Fruit fly (Drosophila melanogaster) whole organism: Measurements from ENCODE around the gene spz3.

Source experiments
- CG8478 ChIP-seq: fragments of >200 bp; optimal IDR thresholded peaks from 2 replicates; lab custom pipeline; 2018; ENCODE audit warnings: inconsistent platforms
- Dll ChIP-seq: fragments of >200 bp; optimal IDR thresholded peaks from 2 replicates; lab custom pipeline; 2017
- EcR ChIP-seq, 2 experiments: fragments of >200 bp; optimal IDR thresholded peaks; 2 replicates each; lab custom pipeline; 2017; ENCODE audit warnings: missing biosample characterization in 2 of 2, missing genetic modification characterization in 2 of 2, missing genetic modification reagents in 2 of 2
- pan ChIP-seq: fragments of >200 bp; optimal IDR thresholded peaks from 2 replicates; lab custom pipeline; 2017
- psq ChIP-seq: fragments of >200 bp; optimal IDR thresholded peaks from 2 replicates; lab custom pipeline; 2017
- usp ChIP-seq: fragments of >200 bp; optimal IDR thresholded peaks from 2 replicates; lab custom pipeline; 2017; ENCODE audit warnings: missing biosample characterization, missing genetic modification characterization, mixed read lengths

The spz3 gene

DNA sequence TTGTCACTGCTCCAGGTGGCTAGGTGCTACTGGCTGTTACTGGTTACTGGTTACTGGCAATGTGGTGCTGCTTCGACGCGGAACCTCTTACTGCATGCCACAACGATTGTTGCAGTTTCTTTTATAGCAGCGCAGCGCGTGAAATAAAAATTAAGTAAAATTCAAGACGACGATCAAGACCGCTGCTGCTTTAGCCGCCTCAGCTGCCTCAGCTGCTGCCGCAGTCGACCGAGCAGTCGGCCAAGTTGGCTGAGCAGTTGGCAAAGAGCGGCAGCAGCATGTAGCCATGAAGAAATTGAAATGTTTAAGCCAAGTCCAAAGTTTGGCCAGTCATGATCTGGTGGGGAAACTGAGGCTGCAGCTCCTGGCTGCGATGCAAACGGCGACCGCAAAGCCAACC, 18.6 kb downstream of the spz3 start, which contains the start of gene TwdlE:
TwdlE (minus strand) TSS at position 101 of the 400 bp plus-strand sequence.
- TF ChIP-seq pan (no peak), Dll (no peak), CG8478 (no peak), EcR (GFP tag; optimal IDR thresholded peaks at IDR 0.05; lab: Kevin White, UChicago) (no peak), usp (GFP tag; lab: Kevin White, UChicago) (no peak), psq (no peak)

DNA sequence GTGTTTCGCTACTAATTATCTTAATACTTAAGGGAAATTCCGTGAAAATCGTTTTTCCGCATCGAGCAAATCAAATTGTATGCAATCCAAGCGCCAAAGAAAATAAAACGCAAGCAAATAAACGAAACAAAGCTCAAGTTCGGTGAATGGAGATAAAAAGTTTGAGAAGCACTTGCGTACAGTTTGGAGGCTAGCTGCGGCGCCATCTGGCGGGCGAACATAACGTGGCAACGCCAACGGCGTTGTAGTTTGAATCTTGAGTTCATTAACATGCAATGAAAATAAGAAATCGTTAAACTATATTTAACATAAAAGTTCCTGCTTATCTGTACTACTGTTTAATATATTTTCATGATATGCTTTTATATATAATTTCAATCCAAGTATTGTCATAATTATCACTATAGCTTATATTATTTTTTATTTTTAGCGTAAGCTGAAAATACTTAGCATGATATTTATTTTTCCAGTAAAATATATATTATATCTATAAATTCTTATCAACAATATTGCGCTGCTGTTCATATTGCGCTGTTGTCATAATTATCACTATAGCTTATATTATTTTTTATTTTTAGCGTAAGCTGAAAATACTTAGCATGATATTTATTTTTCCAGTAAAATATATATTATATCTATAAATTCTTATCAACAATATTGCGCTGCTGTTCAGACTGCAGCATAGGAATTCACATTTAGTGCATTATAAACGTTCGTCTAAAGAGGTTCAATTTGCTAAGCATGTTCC, 22.8 kb downstream of the spz3 start, which contains the start of gene lectin-28C:
lectin-28C (plus strand) TSS at position 698 of the 748 bp plus-strand sequence.
- TF ChIP-seq EcR (GFP tag; optimal IDR thresholded peaks at IDR 0.05; lab: Kevin White, UChicago) = peak; percentile 71 to 86

DNA sequence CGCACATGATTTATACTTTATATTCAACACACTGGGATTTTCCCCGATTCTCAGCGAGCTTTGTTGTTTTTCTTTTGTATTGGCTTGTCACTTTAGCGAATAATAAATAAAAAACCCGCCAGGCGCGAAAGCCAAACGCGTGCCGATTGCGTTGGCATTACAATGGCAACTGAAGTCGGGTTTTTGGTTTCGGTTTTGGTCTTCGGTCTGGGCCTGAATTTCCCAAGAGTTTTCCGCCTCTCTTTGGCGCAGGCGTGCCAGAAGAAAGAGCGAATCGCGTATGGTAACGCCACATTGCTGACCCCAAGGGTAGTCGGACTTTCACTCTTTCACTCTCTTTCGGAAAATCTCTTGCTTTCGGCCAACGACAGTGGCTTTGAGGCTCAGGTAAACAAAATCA, 24.2 kb downstream of the spz3 start, which contains the start of gene CG14535:
CG14535 (minus strand) TSS at position 368 of the 400 bp plus-strand sequence.
- TF ChIP-seq Dll (no peak), CG8478 (no peak), EcR (GFP tag; optimal IDR thresholded peaks at IDR 0.05; lab: Kevin White, UChicago) (no peak), usp (GFP tag; lab: Kevin White, UChicago) (no peak), pan (no peak), psq (no peak)

DNA sequence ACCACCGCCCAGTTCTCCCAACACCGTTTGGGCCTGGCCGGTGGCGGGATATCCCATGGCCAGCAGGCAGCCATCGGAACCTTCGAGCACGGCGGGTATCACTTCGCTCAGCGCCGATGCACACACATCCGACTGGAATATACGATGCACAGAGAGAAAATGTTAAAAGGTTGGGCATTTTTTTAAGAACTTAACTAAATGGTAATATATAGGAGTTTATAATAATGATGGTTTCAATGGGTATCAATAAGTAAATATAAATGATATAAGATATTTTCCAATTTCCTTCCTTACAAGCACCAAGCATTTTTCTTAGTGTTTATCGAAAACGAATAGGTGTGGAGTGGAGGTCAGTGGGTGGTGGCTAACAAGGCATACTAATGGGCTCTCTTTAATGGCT, 27.7 kb downstream of the spz3 start:
- no peak for TF ChIP-seq psq
- no peak for TF ChIP-seq EcR (GFP tag; optimal IDR thresholded peaks at IDR 0.05; lab: Kevin White, UChicago)

dm6 chr2L:7850406-7850805, 28.9 kb downstream of the spz3 start:
- TF ChIP-seq pan (no peak), psq (no peak), Dll (no peak), usp (GFP tag; lab: Kevin White, UChicago) (no peak), EcR (GFP tag; optimal IDR thresholded peaks at IDR 0.05; lab: Kevin White, UChicago) (no peak), CG8478 (no peak)

- TF ChIP-seq usp (GFP tag; lab: Kevin White, UChicago) (no peak), psq (no peak), Dll (no peak), CG8478 (no peak), EcR (GFP tag; optimal IDR thresholded peaks at IDR 0.05; lab: Kevin White, UChicago) (no peak), pan (no peak)
Observed at dm6 chr2L:7849472-7849871, 29.9 kb downstream of the spz3 start.

DNA sequence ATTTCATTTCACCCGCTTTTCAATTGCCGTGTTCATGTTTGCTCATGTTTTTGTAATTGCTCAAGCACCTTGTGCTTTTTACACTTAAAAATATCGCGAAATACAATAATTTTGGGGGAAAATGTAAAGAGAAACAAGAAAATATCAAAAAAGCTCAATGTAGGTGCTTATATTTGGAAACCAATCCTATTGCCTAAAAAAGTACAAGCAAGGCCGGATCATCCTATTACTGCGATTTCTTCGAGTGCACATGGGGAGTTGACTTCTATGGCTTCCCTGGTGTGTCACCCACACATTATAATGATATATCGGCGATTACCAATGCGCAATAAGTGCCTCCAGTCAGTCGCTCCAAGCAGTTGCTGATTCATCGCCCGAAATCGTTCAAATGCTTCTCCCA, 38.1 kb downstream of the spz3 start:
- TF ChIP-seq psq = no peak

DNA sequence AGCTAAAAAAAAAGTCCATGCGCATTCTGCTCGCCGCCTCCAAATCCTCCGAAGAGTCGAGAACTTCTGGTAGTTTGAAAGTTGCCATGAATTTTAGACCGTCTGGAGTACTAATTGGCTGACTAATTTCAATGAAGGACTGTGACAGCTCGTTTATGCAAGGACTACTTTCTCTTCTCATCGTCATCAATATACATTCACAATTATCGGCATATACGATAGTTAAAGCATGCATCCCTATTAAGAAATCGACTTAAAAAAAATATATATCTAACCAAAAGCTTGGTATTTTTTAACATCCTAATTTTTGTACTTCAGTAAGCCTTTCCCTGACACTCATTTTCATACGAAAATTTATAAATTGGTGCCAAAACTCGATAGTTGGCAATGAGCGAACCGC, 39.2 kb downstream of the spz3 start, which contains the start of gene CG14537:
CG14537 (plus strand) TSS at position 301 of the 400 bp plus-strand sequence.
- no peak for TF ChIP-seq CG8478
- no peak for TF ChIP-seq Dll
- TF ChIP-seq pan = no peak
- TF ChIP-seq psq = no peak
- TF ChIP-seq usp (GFP tag; lab: Kevin White, UChicago) = no peak
- no peak for TF ChIP-seq EcR (GFP tag; optimal IDR thresholded peaks at IDR 0.05; lab: Kevin White, UChicago)

- TF ChIP-seq Dll = no peak
- no peak for TF ChIP-seq pan
- no peak for TF ChIP-seq EcR (GFP tag; optimal IDR thresholded peaks at IDR 0.05; lab: Kevin White, UChicago)
Observed at dm6 chr2L:7838024-7838423, 41.3 kb downstream of the spz3 start.

dm6 chr2L:7833650-7834049, 45.7 kb downstream of the spz3 start:
- TF ChIP-seq psq (no peak), Dll (no peak), pan (no peak), EcR (GFP tag; optimal IDR thresholded peaks at IDR 0.05; lab: Kevin White, UChicago) (no peak)

dm6 chr2L:7833238-7833637, 46.1 kb downstream of the spz3 start:
- TF ChIP-seq psq (no peak), CG8478 (no peak), pan (no peak)

- TF ChIP-seq psq (no peak), usp (GFP tag; lab: Kevin White, UChicago) (no peak), CG8478 (no peak), Dll (no peak), EcR (GFP tag; optimal IDR thresholded peaks at IDR 0.05; lab: Kevin White, UChicago) (no peak), pan (no peak)
Observed at dm6 chr2L:7828901-7829300, 50.5 kb downstream of the spz3 start.

- TF ChIP-seq CG8478 = peak; percentile 95
- TF ChIP-seq Dll = no peak
Observed at dm6 chr2L:7828231-7828630, 51.1 kb downstream of the spz3 start.

- TF ChIP-seq pan = no peak
- TF ChIP-seq usp (GFP tag; lab: Kevin White, UChicago) = no peak
- TF ChIP-seq psq = no peak
- no peak for TF ChIP-seq CG8478
- no peak for TF ChIP-seq EcR (GFP tag; optimal IDR thresholded peaks at IDR 0.05; lab: Kevin White, UChicago)
- no peak for TF ChIP-seq Dll
Observed at dm6 chr2L:7827045-7828004, 52.0 kb downstream of the spz3 start, which contains the start of the genes Rack1 and mts. Rack1 (minus strand) TSS chr2L:7827315. mts (plus strand) TSS chr2L:7827650.
